Worm (Caenorhabditis elegans): Measurements from ENCODE around the gene exos-8.

exos-8 gene

DNA sequence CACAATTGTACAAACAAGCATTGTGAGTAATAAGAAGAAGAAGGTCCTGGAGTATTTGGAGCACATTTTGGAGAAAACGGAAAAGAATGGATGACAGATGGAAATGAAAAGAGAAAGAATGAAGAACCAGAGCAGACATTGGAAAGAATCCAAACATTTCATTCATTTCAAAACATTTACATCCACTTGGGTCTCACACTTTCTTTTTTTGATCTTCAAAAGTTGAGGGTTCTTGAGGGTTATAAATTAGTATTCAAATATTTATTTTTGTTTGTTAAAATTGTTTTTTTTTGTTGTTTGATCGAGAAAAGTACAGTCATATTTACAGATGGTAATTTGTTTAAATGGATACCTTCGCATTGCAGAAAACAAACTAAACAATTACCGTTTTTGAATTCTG lies 7.8 kb upstream of the exos-8 start, which contains the start of gene T14B4.9:
Gene T14B4.9 (minus strand): TSS at position 101 of the 400 bp plus-strand sequence.
- TF ChIP-seq pqm-1 (tag; optimal IDR thresholded peaks at IDR 0.05) = no peak
- TF ChIP-seq daf-12 (tag; optimal IDR thresholded peaks at IDR 0.05) = no peak
- TF ChIP-seq mml-1 (tag; optimal IDR thresholded peaks at IDR 0.05) = no peak
- TF ChIP-seq nhr-28 (tag; optimal IDR thresholded peaks at IDR 0.05) = no peak
- TF ChIP-seq aly-2 (tag; optimal IDR thresholded peaks at IDR 0.05) = no peak
- TF ChIP-seq lin-39 (tag; optimal IDR thresholded peaks at IDR 0.05) = no peak
- no peak for TF ChIP-seq unc-62 (GFP tag; optimal IDR thresholded peaks at IDR 0.05)
- no peak for TF ChIP-seq ztf-4 (tag; optimal IDR thresholded peaks at IDR 0.05)
- no peak for TF ChIP-seq nhr-11 (tag; optimal IDR thresholded peaks at IDR 0.05)
- no peak for TF ChIP-seq egl-27 (tag; optimal IDR thresholded peaks at IDR 0.05)
- TF ChIP-seq nhr-25 (tag; optimal IDR thresholded peaks at IDR 0.05) = no peak
- TF ChIP-seq snpc-4 (tag; optimal IDR thresholded peaks at IDR 0.05) = no peak
- no peak for TF ChIP-seq nhr-23 (tag; optimal IDR thresholded peaks at IDR 0.05)
- no peak for TF ChIP-seq ceh-16 (tag; optimal IDR thresholded peaks at IDR 0.05)
- TF ChIP-seq hmg-11 (tag; optimal IDR thresholded peaks at IDR 0.05) = no peak
- no peak for TF ChIP-seq sea-2 (GFP tag; optimal IDR thresholded peaks at IDR 0.05)
- no peak for TF ChIP-seq egl-5 (tag; optimal IDR thresholded peaks at IDR 0.05)

ce11 chrII:6734674-6735073 lies 6.8 kb upstream of the exos-8 start, which contains the start of gene T14B4.3:
T14B4.3 (plus strand) TSS chrII:6734937.
- TF ChIP-seq lin-15B (tag; optimal IDR thresholded peaks at IDR 0.05) = peak; percentile 87
- TF ChIP-seq nhr-23 (tag; optimal IDR thresholded peaks at IDR 0.05) = peak; percentile 44
- peak; percentile 69 for TF ChIP-seq nfya-1 (tag; optimal IDR thresholded peaks at IDR 0.05; ENCODE audit: insufficient read depth)
- TF ChIP-seq nhr-237 (tag; optimal IDR thresholded peaks at IDR 0.05) = no peak
- no peak for TF ChIP-seq unc-39 (tag; optimal IDR thresholded peaks at IDR 0.05)
- no peak for TF ChIP-seq daf-12 (tag; optimal IDR thresholded peaks at IDR 0.05)
- no peak for TF ChIP-seq hmg-11 (tag; optimal IDR thresholded peaks at IDR 0.05)
- peak; percentile 15 for TF ChIP-seq lsy-12 (tag; optimal IDR thresholded peaks at IDR 0.05)
- peak; percentile 21 for TF ChIP-seq egl-5 (tag; optimal IDR thresholded peaks at IDR 0.05)
- peak; percentile 17 for TF ChIP-seq lin-39 (tag; optimal IDR thresholded peaks at IDR 0.05)
- peak; percentile 54 for TF ChIP-seq pqm-1 (tag; optimal IDR thresholded peaks at IDR 0.05)
- peak; percentile 69 for TF ChIP-seq nhr-43 (tag; optimal IDR thresholded peaks at IDR 0.05; ENCODE audit: poor library complexity, severe bottlenecking)
- TF ChIP-seq nhr-67 (tag; optimal IDR thresholded peaks at IDR 0.05) = no peak
- no peak for TF ChIP-seq ama-1 (optimal IDR thresholded peaks at IDR 0.05)
- TF ChIP-seq elt-2 (tag; optimal IDR thresholded peaks at IDR 0.05) = peak; percentile 27
- TF ChIP-seq ztf-11 (tag; optimal IDR thresholded peaks at IDR 0.05) = no peak
- TF ChIP-seq R02D3.7 (tag; optimal IDR thresholded peaks at IDR 0.05) = no peak
- TF ChIP-seq ceh-9 (tag; optimal IDR thresholded peaks at IDR 0.05) = no peak
- peak; percentile 25 for TF ChIP-seq snpc-4 (tag; optimal IDR thresholded peaks at IDR 0.05)
- TF ChIP-seq nhr-25 (tag; optimal IDR thresholded peaks at IDR 0.05) = peak; percentile 54
- peak; percentile 93 for TF ChIP-seq pha-4 (tag; optimal IDR thresholded peaks at IDR 0.05)
- no peak for TF ChIP-seq zag-1 (tag; optimal IDR thresholded peaks at IDR 0.05)
- TF ChIP-seq mml-1 (tag; optimal IDR thresholded peaks at IDR 0.05) = no peak
- TF ChIP-seq nhr-12 (tag; optimal IDR thresholded peaks at IDR 0.05) = no peak

DNA sequence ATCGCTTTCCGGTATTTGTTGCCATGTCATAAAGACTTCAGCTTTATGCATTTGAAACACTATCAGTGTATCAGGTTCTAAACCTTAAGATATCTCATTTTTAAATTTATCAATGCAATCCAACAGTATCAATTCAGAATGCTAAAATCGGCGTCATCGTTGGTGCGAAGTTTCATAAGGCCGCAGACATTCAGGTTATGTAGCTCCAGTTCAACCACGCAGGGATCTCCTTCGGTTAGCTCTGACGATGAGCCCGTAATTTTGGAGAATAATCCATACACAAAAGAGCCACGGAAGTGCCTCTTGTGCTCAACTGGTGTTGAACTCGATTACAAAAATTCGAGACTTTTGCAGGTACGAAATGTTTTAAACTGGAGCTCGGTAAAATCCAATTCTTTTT lies 5.4 kb upstream of the exos-8 start, which contains the start of gene mrps-18.C:
Gene mrps-18.C (plus strand): TSS at position 138 of the 400 bp plus-strand sequence.
- TF ChIP-seq nhr-25 (tag; optimal IDR thresholded peaks at IDR 0.05) (no peak), ceh-16 (tag; optimal IDR thresholded peaks at IDR 0.05) (no peak), nhr-28 (tag; optimal IDR thresholded peaks at IDR 0.05) (no peak), R02D3.7 (tag; optimal IDR thresholded peaks at IDR 0.05) (no peak)

ce11 chrII:6736604-6737003 lies 4.9 kb upstream of the exos-8 start, which contains the start of gene T14B4.1:
T14B4.1 (plus strand) TSS chrII:6736904.
- TF ChIP-seq pha-4 (tag; optimal IDR thresholded peaks at IDR 0.05) (no peak), eor-1 (tag; optimal IDR thresholded peaks at IDR 0.05) (no peak), sea-2 (GFP tag; optimal IDR thresholded peaks at IDR 0.05) (no peak), nhr-28 (tag; optimal IDR thresholded peaks at IDR 0.05) (no peak), fkh-2 (tag; optimal IDR thresholded peaks at IDR 0.05) (no peak), mml-1 (tag; optimal IDR thresholded peaks at IDR 0.05) (no peak), ceh-28 (tag; optimal IDR thresholded peaks at IDR 0.05) (no peak), daf-12 (tag; optimal IDR thresholded peaks at IDR 0.05) (no peak), nhr-11 (tag; optimal IDR thresholded peaks at IDR 0.05) (no peak)
